Worm (Caenorhabditis elegans) whole organism, late embryonic: Measurements from ENCODE around the gene M163.22.

Source experiments
- C38D4.7 ChIP-seq: fragments of 200-800 bp; sonication (Bioruptor generic); optimal IDR thresholded peaks from 2 replicates; lab custom pipeline; 2018; ENCODE audit warnings: mild to moderate bottlenecking, missing genetic modification characterization, moderate library complexity, missing compliant biosample characterization
- F13H6.1 ChIP-seq: sonication (generic microtip); optimal IDR thresholded peaks from 2 replicates; lab custom pipeline; 2016; ENCODE audit warnings: missing genetic modification characterization, missing compliant biosample characterization
- K09A11.1 ChIP-seq: sonication (generic microtip); optimal IDR thresholded peaks from 2 replicates; lab custom pipeline; 2017; ENCODE audit warnings: antibody characterized with exemption, mild to moderate bottlenecking, missing genetic modification characterization, missing compliant biosample characterization; ENCODE audit not compliant: insufficient read depth
- T23F11.4 ChIP-seq: fragments of 200-800 bp; sonication (Bioruptor generic); optimal IDR thresholded peaks from 2 replicates; lab custom pipeline; 2018; ENCODE audit warnings: mild to moderate bottlenecking, missing genetic modification characterization, missing compliant biosample characterization
- Y22D7AL.16 ChIP-seq: sonication (generic microtip); optimal IDR thresholded peaks from 2 replicates; lab custom pipeline; 2016; ENCODE audit warnings: missing genetic modification characterization, missing compliant biosample characterization
- ahr-1 ChIP-seq: sonication (generic microtip); optimal IDR thresholded peaks from 2 replicates; lab custom pipeline; 2016; ENCODE audit warnings: missing genetic modification characterization, missing compliant biosample characterization
- ceh-19 ChIP-seq: fragments of 200-800 bp; sonication (Bioruptor generic); optimal IDR thresholded peaks from 2 replicates; lab custom pipeline; 2018; ENCODE audit warnings: mild to moderate bottlenecking, missing genetic modification characterization, missing compliant biosample characterization
- ceh-22 ChIP-seq: sonication (generic microtip); optimal IDR thresholded peaks from 2 replicates; lab custom pipeline; 2017; ENCODE audit warnings: missing biosample characterization, missing genetic modification characterization
- ceh-30 ChIP-seq: fragments of 150-350 bp; optimal IDR thresholded peaks from 2 replicates; lab custom pipeline; 2014; ENCODE audit warnings: missing biosample characterization, missing genetic modification characterization
- ceh-31 ChIP-seq: sonication (generic microtip); optimal IDR thresholded peaks from 2 replicates; lab custom pipeline; 2016; ENCODE audit warnings: missing genetic modification characterization, missing compliant biosample characterization
- ceh-34 ChIP-seq: sonication (generic microtip); optimal IDR thresholded peaks from 2 replicates; lab custom pipeline; 2016; ENCODE audit warnings: mild to moderate bottlenecking, missing genetic modification characterization, missing compliant biosample characterization
- ceh-45 ChIP-seq: fragments of 200-800 bp; sonication (Bioruptor generic); IDR thresholded peaks from 2 replicates; pipeline ENCODE4 v1.3.6; 2022; ENCODE audit warnings: missing genetic modification reagents, missing genetic modification characterization, missing compliant biosample characterization
- ceh-48 ChIP-seq: sonication (generic microtip); optimal IDR thresholded peaks from 2 replicates; lab custom pipeline; 2016; ENCODE audit warnings: missing genetic modification characterization, inconsistent platforms, missing compliant biosample characterization
- ceh-6 ChIP-seq: fragments of 200-800 bp; sonication (Bioruptor generic); optimal IDR thresholded peaks from 2 replicates; lab custom pipeline; 2018; ENCODE audit warnings: mild to moderate bottlenecking, missing genetic modification characterization, missing compliant biosample characterization
- dmd-4 ChIP-seq: sonication (generic microtip); optimal IDR thresholded peaks from 2 replicates; lab custom pipeline; 2016; ENCODE audit warnings: borderline replicate concordance, missing genetic modification characterization, missing compliant biosample characterization
- elt-2 ChIP-seq: sonication (generic microtip); optimal IDR thresholded peaks from 2 replicates; lab custom pipeline; 2016; ENCODE audit warnings: missing genetic modification reagents, missing genetic modification characterization, missing compliant biosample characterization
- fax-1 ChIP-seq: sonication (generic microtip); optimal IDR thresholded peaks from 2 replicates; lab custom pipeline; 2016; ENCODE audit warnings: missing genotype, missing genetic modification characterization, missing compliant biosample characterization
- fkh-6 ChIP-seq: sonication (generic microtip); optimal IDR thresholded peaks from 2 replicates; lab custom pipeline; 2016; ENCODE audit warnings: missing genetic modification characterization, missing compliant biosample characterization
- gmeb-2 ChIP-seq: sonication (generic microtip); optimal IDR thresholded peaks from 2 replicates; lab custom pipeline; 2016; ENCODE audit warnings: missing genetic modification characterization, inconsistent platforms, missing compliant biosample characterization
- hlh-8 ChIP-seq: sonication (generic microtip); optimal IDR thresholded peaks from 2 replicates; lab custom pipeline; 2016; ENCODE audit warnings: missing genotype, missing genetic modification characterization, missing compliant biosample characterization
- lin-11 ChIP-seq: fragments of 200-800 bp; sonication (Bioruptor generic); optimal IDR thresholded peaks from 2 replicates; lab custom pipeline; 2018; ENCODE audit warnings: mild to moderate bottlenecking, missing genetic modification characterization, missing compliant biosample characterization
- mec-3 ChIP-seq: sonication (generic microtip); optimal IDR thresholded peaks from 2 replicates; lab custom pipeline; 2016; ENCODE audit warnings: borderline replicate concordance, missing genetic modification characterization, missing compliant biosample characterization
- nfya-1 ChIP-seq: sonication (generic microtip); optimal IDR thresholded peaks from 2 replicates; lab custom pipeline; 2017; ENCODE audit warnings: missing genetic modification characterization, mild to moderate bottlenecking, missing compliant biosample characterization, antibody characterized with exemption, moderate library complexity
- nhr-11 ChIP-seq: fragments of 150-350 bp; optimal IDR thresholded peaks from 2 replicates; lab custom pipeline; 2014; ENCODE audit warnings: missing biosample characterization, missing genetic modification characterization
- npax-4 ChIP-seq: sonication (generic microtip); optimal IDR thresholded peaks from 2 replicates; lab custom pipeline; 2016; ENCODE audit warnings: missing genetic modification characterization, missing compliant biosample characterization
- odd-2 ChIP-seq: sonication (generic microtip); optimal IDR thresholded peaks from 2 replicates; lab custom pipeline; 2017; ENCODE audit warnings: antibody characterized with exemption, mild to moderate bottlenecking, missing genetic modification characterization, missing compliant biosample characterization
- pag-3 ChIP-seq: sonication (generic microtip); optimal IDR thresholded peaks from 2 replicates; lab custom pipeline; 2016; ENCODE audit warnings: missing compliant biosample characterization, missing genetic modification characterization, borderline replicate concordance
- pha-2 ChIP-seq: sonication (generic microtip); optimal IDR thresholded peaks from 2 replicates; lab custom pipeline; 2017; ENCODE audit warnings: mild to moderate bottlenecking, missing genetic modification characterization, missing compliant biosample characterization
- pros-1 ChIP-seq: fragments of 150-350 bp; optimal IDR thresholded peaks from 2 replicates; lab custom pipeline; 2014; ENCODE audit warnings: missing biosample characterization, missing genetic modification reagents, missing genetic modification characterization
- ref-2 ChIP-seq: sonication (generic microtip); optimal IDR thresholded peaks from 2 replicates; lab custom pipeline; 2016; ENCODE audit warnings: missing genetic modification characterization, missing compliant biosample characterization
- rnt-1 ChIP-seq: sonication (generic microtip); optimal IDR thresholded peaks from 2 replicates; lab custom pipeline; 2016; ENCODE audit warnings: missing genetic modification characterization, missing compliant biosample characterization
- sox-4 ChIP-seq: sonication (generic microtip); optimal IDR thresholded peaks from 2 replicates; lab custom pipeline; 2017; ENCODE audit warnings: mild to moderate bottlenecking, missing genetic modification characterization, inconsistent platforms, missing compliant biosample characterization
- syd-9 ChIP-seq: sonication (generic microtip); optimal IDR thresholded peaks from 2 replicates; lab custom pipeline; 2016; ENCODE audit warnings: mild to moderate bottlenecking, missing genetic modification characterization, moderate library complexity, missing compliant biosample characterization
- ttx-3 ChIP-seq: sonication (generic microtip); optimal IDR thresholded peaks from 2 replicates; lab custom pipeline; 2016; ENCODE audit warnings: missing genetic modification reagents, missing genetic modification characterization, missing compliant biosample characterization
- unc-42 ChIP-seq: sonication (generic microtip); optimal IDR thresholded peaks from 2 replicates; lab custom pipeline; 2016; ENCODE audit warnings: missing genotype, missing genetic modification characterization, missing compliant biosample characterization
- unc-55 ChIP-seq: sonication (generic microtip); optimal IDR thresholded peaks from 2 replicates; lab custom pipeline; 2017; ENCODE audit warnings: missing biosample characterization, missing genetic modification reagents, missing genetic modification characterization
- ztf-16 ChIP-seq: sonication (generic microtip); optimal IDR thresholded peaks from 2 replicates; lab custom pipeline; 2017; ENCODE audit warnings: missing genetic modification characterization, missing compliant biosample characterization

M163.22 gene

ce11 chrX:14480248-14480647 is 14.6 kb downstream of the M163.22 start, which contains the start of gene gfi-3 (continued):
- no peak for TF ChIP-seq pros-1 (tag; lab: Kevin White, UChicago)
- TF ChIP-seq F13H6.1 (tag; lab: Kevin White, UChicago): peak; percentile 8
- no peak for TF ChIP-seq ahr-1 (tag; lab: Kevin White, UChicago)
- TF ChIP-seq ceh-48 (tag; lab: Kevin White, UChicago): peak; percentile 18
- peak; percentile 17 for TF ChIP-seq pha-2 (tag; lab: Kevin White, UChicago)
- TF ChIP-seq unc-42 (tag; lab: Kevin White, UChicago): peak; percentile 27
- peak; percentile 33 for TF ChIP-seq sox-4 (tag; lab: Kevin White, UChicago)
- peak; percentile 26 for TF ChIP-seq gmeb-2 (tag; lab: Kevin White, UChicago)
- no peak for TF ChIP-seq ceh-19 (GFP tag; lab: Kevin White, UChicago)
- peak; percentile 72 for TF ChIP-seq nfya-1 (tag; lab: Kevin White, UChicago)
- TF ChIP-seq odd-2 (tag; lab: Kevin White, UChicago): no peak
- TF ChIP-seq ceh-22 (tag; lab: Kevin White, UChicago): no peak
- TF ChIP-seq ceh-6 (GFP tag; lab: Kevin White, UChicago): no peak
- no peak for TF ChIP-seq ztf-16 (tag; lab: Kevin White, UChicago)
- peak; percentile 36 for TF ChIP-seq dmd-4 (tag; lab: Kevin White, UChicago)
- TF ChIP-seq rnt-1 (tag; lab: Kevin White, UChicago): peak; percentile 25
- no peak for TF ChIP-seq npax-4
- no peak for TF ChIP-seq hlh-8
- TF ChIP-seq mec-3 (tag; lab: Kevin White, UChicago): no peak
- no peak for TF ChIP-seq fkh-6 (tag; lab: Kevin White, UChicago)
- TF ChIP-seq lin-11 (tag; lab: Kevin White, UChicago): no peak

- TF ChIP-seq unc-55 (GFP tag; lab: Kevin White, UChicago) (no peak), ceh-30 (no peak), unc-42 (tag; lab: Kevin White, UChicago) (no peak), ceh-45 (GFP tag; lab: Robert Waterston, UW) (no peak), fax-1 (tag; lab: Kevin White, UChicago) (no peak), T23F11.4 (GFP tag; lab: Kevin White, UChicago) (no peak), Y22D7AL.16 (tag; lab: Kevin White, UChicago) (no peak), ztf-16 (tag; lab: Kevin White, UChicago) (no peak), pag-3 (no peak), ceh-31 (tag; lab: Kevin White, UChicago) (no peak), K09A11.1 (tag; lab: Kevin White, UChicago) (no peak), mec-3 (tag; lab: Kevin White, UChicago) (no peak)
Observed at ce11 chrX:14481637-14482036, 15.9 kb downstream of the M163.22 start.

- TF ChIP-seq T23F11.4 (GFP tag; lab: Kevin White, UChicago) (no peak), gmeb-2 (tag; lab: Kevin White, UChicago) (no peak), ttx-3 (no peak), nhr-11 (no peak), ceh-34 (tag; lab: Kevin White, UChicago) (no peak), ztf-16 (tag; lab: Kevin White, UChicago) (no peak), ref-2 (no peak), unc-55 (GFP tag; lab: Kevin White, UChicago) (no peak), rnt-1 (tag; lab: Kevin White, UChicago) (no peak), odd-2 (tag; lab: Kevin White, UChicago) (no peak), elt-2 (no peak), pros-1 (tag; lab: Kevin White, UChicago) (no peak), C38D4.7 (no peak), fax-1 (tag; lab: Kevin White, UChicago) (no peak), syd-9 (tag; lab: Kevin White, UChicago) (no peak)
- TF ChIP-seq, all 69 proteins: peak for 0
Observed at ce11 chrX:14484827-14485226, 19.1 kb downstream of the M163.22 start, which contains the start of gene M163.8. M163.8 (plus strand) TSS chrX:14485127.
